Fruit fly (Drosophila melanogaster) whole organism, pupa: ENCODE data around the gene Mbs.
A peak's percentile ranks its signal among the peaks of the same experiment; 100 is the strongest.

ENCODE experiments used
- CG10348 ChIP-seq: fragments of 200-800 bp; sonication (Bioruptor generic); IDR thresholded peaks from 2 replicates; pipeline ENCODE4 v1.3.6; 2022; ENCODE audit warnings: missing biosample characterization, missing genetic modification characterization
- CG12605 ChIP-seq: fragments of 200-800 bp; sonication (Bioruptor generic); IDR thresholded peaks from 2 replicates; pipeline ENCODE4 v1.3.6; 2022; ENCODE audit warnings: missing biosample characterization, missing genetic modification characterization
- CG13204 ChIP-seq: fragments of 200-800 bp; sonication (Bioruptor generic); optimal IDR thresholded peaks from 2 replicates; lab custom pipeline; 2018; ENCODE audit warnings: missing biosample characterization, mild to moderate bottlenecking, missing genetic modification characterization, moderate library complexity
- CG14655 ChIP-seq: fragments of 200-800 bp; sonication (Bioruptor generic); optimal IDR thresholded peaks from 3 replicates; lab custom pipeline; 2017; ENCODE audit warnings: mild to moderate bottlenecking, missing biosample characterization, missing genetic modification reagents, missing genetic modification characterization
- CG15710 ChIP-seq: fragments of 200-800 bp; sonication (Bioruptor generic); optimal IDR thresholded peaks from 2 replicates; lab custom pipeline; 2018; ENCODE audit warnings: missing biosample characterization, mild to moderate bottlenecking, missing genetic modification characterization, moderate library complexity
- CG17806 ChIP-seq: fragments of 200-800 bp; sonication (Bioruptor generic); optimal IDR thresholded peaks from 2 replicates; lab custom pipeline; 2018; ENCODE audit warnings: missing biosample characterization, mild to moderate bottlenecking, missing genetic modification characterization, moderate library complexity
- CG32121 ChIP-seq: fragments of 200-800 bp; sonication (Bioruptor generic); IDR thresholded peaks from 2 replicates; pipeline ENCODE4 v1.3.6; 2022; ENCODE audit warnings: missing biosample characterization, missing genetic modification characterization
- CG34367 ChIP-seq: fragments of 200-800 bp; sonication (Bioruptor generic); optimal IDR thresholded peaks from 2 replicates; lab custom pipeline; 2018; ENCODE audit warnings: missing biosample characterization, mild to moderate bottlenecking, missing genetic modification characterization
- CG4496 ChIP-seq: fragments of 200-800 bp; sonication (Bioruptor generic); IDR thresholded peaks from 3 replicates; pipeline ENCODE4 v1.3.6; 2022; ENCODE audit warnings: missing biosample characterization, missing genetic modification characterization
- CG8159 ChIP-seq: fragments of 200-800 bp; sonication (Bioruptor generic); optimal IDR thresholded peaks from 3 replicates; lab custom pipeline; 2018; ENCODE audit warnings: missing biosample characterization, mild to moderate bottlenecking, missing genetic modification characterization, moderate library complexity
- CG8301 ChIP-seq: fragments of 200-800 bp; sonication (Bioruptor generic); optimal IDR thresholded peaks from 2 replicates; lab custom pipeline; 2018; ENCODE audit warnings: missing biosample characterization, mild to moderate bottlenecking, missing genetic modification characterization
- CG9948 ChIP-seq: fragments of 200-800 bp; sonication (Bioruptor generic); optimal IDR thresholded peaks from 2 replicates; lab custom pipeline; 2018; ENCODE audit warnings: missing biosample characterization, mild to moderate bottlenecking, missing genetic modification characterization, moderate library complexity
- D1 ChIP-seq: fragments of 200-800 bp; sonication (Bioruptor generic); optimal IDR thresholded peaks from 2 replicates; lab custom pipeline; 2018; ENCODE audit warnings: missing biosample characterization, mild to moderate bottlenecking, missing genetic modification characterization, moderate library complexity
- EcR ChIP-seq: fragments of 200-800 bp; sonication (Bioruptor generic); optimal IDR thresholded peaks from 3 replicates; lab custom pipeline; 2019; ENCODE audit warnings: missing biosample characterization, missing genetic modification characterization, mild to moderate bottlenecking, moderate library complexity, missing genetic modification reagents
- Ets98B ChIP-seq: fragments of 200-800 bp; sonication (Bioruptor generic); IDR thresholded peaks from 2 replicates; pipeline ENCODE4 v1.3.6; 2022; ENCODE audit warnings: missing biosample characterization, missing genetic modification characterization
- Pif1A ChIP-seq: fragments of 200-800 bp; sonication (Bioruptor generic); optimal IDR thresholded peaks from 3 replicates; lab custom pipeline; 2016; ENCODE audit warnings: missing biosample characterization, missing genetic modification characterization
- Pif1B ChIP-seq: fragments of 200-800 bp; sonication (Bioruptor generic); optimal IDR thresholded peaks from 3 replicates; lab custom pipeline; 2016; ENCODE audit warnings: missing biosample characterization, missing genetic modification characterization
- Snoo ChIP-seq: fragments of 200-800 bp; sonication (Bioruptor generic); optimal IDR thresholded peaks from 3 replicates; lab custom pipeline; 2017; ENCODE audit warnings: missing biosample characterization, mild to moderate bottlenecking, missing genetic modification characterization, inconsistent platforms
- fd96Ca ChIP-seq: fragments of 200-800 bp; sonication (Bioruptor generic); IDR thresholded peaks from 3 replicates; pipeline ENCODE4 v1.3.6; 2022; ENCODE audit warnings: missing biosample characterization, missing genetic modification characterization
- gl ChIP-seq: fragments of 200-800 bp; sonication (Bioruptor generic); optimal IDR thresholded peaks from 2 replicates; lab custom pipeline; 2018; ENCODE audit warnings: missing biosample characterization, mild to moderate bottlenecking, missing genetic modification characterization
- rn ChIP-seq: fragments of 200-800 bp; sonication (Bioruptor generic); IDR thresholded peaks from 2 replicates; pipeline ENCODE4 v1.3.6; 2022; ENCODE audit warnings: missing biosample characterization, missing genetic modification characterization

The Mbs gene

dm6 chr3L:16037690-16038332 is 13.9 kb upstream of the Mbs start:
- TF ChIP-seq gl (tag; lab: Kevin White, UChicago) (peak; percentile 15), CG17806 (tag; lab: Kevin White, UChicago) (peak; percentile 17), Ets98B (GFP tag; lab: Robert Waterston, UW) (peak; percentile 79), CG8159 (tag; lab: Kevin White, UChicago) (no peak), CG32121 (GFP tag; lab: Robert Waterston, UW) (peak; percentile 60), CG34367 (tag; lab: Kevin White, UChicago) (no peak), CG8301 (tag; lab: Kevin White, UChicago) (peak; percentile 40), CG15710 (tag; lab: Kevin White, UChicago) (peak; percentile 4), Pif1B (GFP tag; lab: Kevin White, UChicago) (peak; percentile 4), Pif1A (peak; percentile 53), CG10348 (GFP tag; lab: Robert Waterston, UW) (no peak), EcR (peak; percentile 95), rn (GFP tag; lab: Robert Waterston, UW) (no peak), fd96Ca (peak; percentile 72; the same call in 2 of the 3 replicates), CG12605 (GFP tag; lab: Robert Waterston, UW) (peak; percentile 59), Snoo (peak; percentile 17), CG4496 (GFP tag; lab: Robert Waterston, UW) (peak; percentile 76), CG13204 (GFP tag; lab: Kevin White, UChicago) (no peak), CG14655 (GFP tag; lab: Kevin White, UChicago) (peak; percentile 31)

- TF ChIP-seq CG9948 (tag; lab: Kevin White, UChicago): no peak
Observed at dm6 chr3L:16039063-16039462, 12.7 kb upstream of the Mbs start.

- peak; percentile 32 for TF ChIP-seq EcR
- TF ChIP-seq CG4496 (GFP tag; lab: Robert Waterston, UW): 0 out of 3 replicates have a peak, but pooled peaks have one; percentile 13
- TF ChIP-seq Pif1B (GFP tag; lab: Kevin White, UChicago): no peak
- 0 out of 2 replicates have a peak, but pooled peaks have one; percentile 9 for TF ChIP-seq CG12605 (GFP tag; lab: Robert Waterston, UW)
Observed at dm6 chr3L:16040389-16040788, 11.4 kb upstream of the Mbs start.

dm6 chr3L:16041260-16042079 is 10.3 kb upstream of the Mbs start:
- TF ChIP-seq CG8159 (tag; lab: Kevin White, UChicago) (peak; percentile 29), gl (tag; lab: Kevin White, UChicago) (peak; percentile 91), D1 (tag; lab: Kevin White, UChicago) (no peak), CG14655 (GFP tag; lab: Kevin White, UChicago) (peak; percentile 74), CG15710 (tag; lab: Kevin White, UChicago) (peak; percentile 47), CG10348 (GFP tag; lab: Robert Waterston, UW) (no peak), EcR (peak; percentile 65), Pif1B (GFP tag; lab: Kevin White, UChicago) (peak; percentile 56), CG12605 (GFP tag; lab: Robert Waterston, UW) (peak; percentile 54; the same call in 1 of the 2 replicates), CG9948 (tag; lab: Kevin White, UChicago) (no peak), fd96Ca (peak; percentile 80), CG13204 (GFP tag; lab: Kevin White, UChicago) (peak; percentile 83), Ets98B (GFP tag; lab: Robert Waterston, UW) (peak; percentile 80), Snoo (peak; percentile 33), CG32121 (GFP tag; lab: Robert Waterston, UW) (peak; percentile 66), rn (GFP tag; lab: Robert Waterston, UW) (no peak), CG17806 (tag; lab: Kevin White, UChicago) (peak; percentile 22), CG4496 (GFP tag; lab: Robert Waterston, UW) (peak; percentile 79), Pif1A (peak; percentile 46), CG8301 (tag; lab: Kevin White, UChicago) (peak; percentile 57), CG34367 (tag; lab: Kevin White, UChicago) (peak; percentile 29)
- TF ChIP-seq, all 21 proteins: peak for 17

dm6 chr3L:16042080-16042344 is 9.7 kb upstream of the Mbs start:
- no peak for TF ChIP-seq rn (GFP tag; lab: Robert Waterston, UW)
- TF ChIP-seq D1 (tag; lab: Kevin White, UChicago): peak; percentile 36
- no peak for TF ChIP-seq CG34367 (tag; lab: Kevin White, UChicago)
- TF ChIP-seq CG4496 (GFP tag; lab: Robert Waterston, UW): no peak; the same call in 2 of the 3 replicates
- TF ChIP-seq CG9948 (tag; lab: Kevin White, UChicago): peak; percentile 8
- TF ChIP-seq CG14655 (GFP tag; lab: Kevin White, UChicago): no peak
- TF ChIP-seq Snoo: no peak
- no peak for TF ChIP-seq fd96Ca
- TF ChIP-seq CG17806 (tag; lab: Kevin White, UChicago): no peak
- no peak for TF ChIP-seq gl (tag; lab: Kevin White, UChicago)
- TF ChIP-seq CG8159 (tag; lab: Kevin White, UChicago): peak; percentile 47
- TF ChIP-seq CG12605 (GFP tag; lab: Robert Waterston, UW): no peak
- no peak for TF ChIP-seq CG32121 (GFP tag; lab: Robert Waterston, UW)
- no peak for TF ChIP-seq Pif1A
